Worm (Caenorhabditis elegans) whole organism, early embryonic: Measurements from ENCODE around the gene idpc-1.

ENCODE experiments used
- B0310.2 ChIP-seq: sonication (generic microtip); optimal IDR thresholded peaks from 2 replicates; lab custom pipeline; 2016; ENCODE audit warnings: mild to moderate bottlenecking, missing genetic modification characterization, missing compliant biosample characterization
- F13C5.2 ChIP-seq: sonication (generic microtip); optimal IDR thresholded peaks from 2 replicates; lab custom pipeline; 2017; ENCODE audit warnings: mild to moderate bottlenecking, missing genetic modification characterization, inconsistent platforms, missing compliant biosample characterization
- aly-1 ChIP-seq: sonication (generic microtip); optimal IDR thresholded peaks from 2 replicates; lab custom pipeline; 2016; ENCODE audit warnings: missing genetic modification characterization, missing compliant biosample characterization
- ama-1 ChIP-seq: fragments of 150-350 bp; optimal IDR thresholded peaks from 2 replicates; lab custom pipeline; 2014
- ceh-13 ChIP-seq: fragments of 200-800 bp; sonication (Bioruptor generic); optimal IDR thresholded peaks from 2 replicates; lab custom pipeline; 2018; ENCODE audit warnings: mild to moderate bottlenecking, missing genetic modification characterization, missing compliant biosample characterization
- ceh-36 ChIP-seq: sonication (generic microtip); optimal IDR thresholded peaks from 2 replicates; lab custom pipeline; 2016; ENCODE audit warnings: missing genetic modification characterization, inconsistent platforms, missing compliant biosample characterization
- ets-7 ChIP-seq: sonication (generic microtip); optimal IDR thresholded peaks from 2 replicates; lab custom pipeline; 2016; ENCODE audit warnings: missing genotype, missing genetic modification characterization, missing compliant biosample characterization
- flt-1 ChIP-seq: fragments of 200-800 bp; sonication (Bioruptor generic); IDR thresholded peaks from 2 replicates; pipeline ENCODE4 v1.3.6; 2022; ENCODE audit warnings: missing genetic modification characterization, missing compliant biosample characterization
- hmbx-1 ChIP-seq: sonication (generic microtip); optimal IDR thresholded peaks from 2 replicates; lab custom pipeline; 2016; ENCODE audit warnings: mild to moderate bottlenecking, missing genetic modification characterization, missing compliant biosample characterization
- hmg-4 ChIP-seq: fragments of 200-800 bp; sonication (Bioruptor generic); optimal IDR thresholded peaks from 2 replicates; lab custom pipeline; 2018; ENCODE audit warnings: mild to moderate bottlenecking, missing genetic modification characterization, missing compliant biosample characterization
- hnd-1 ChIP-seq: sonication (generic microtip); optimal IDR thresholded peaks from 2 replicates; lab custom pipeline; 2016; ENCODE audit warnings: missing genetic modification characterization, missing compliant biosample characterization
- pes-1 ChIP-seq: fragments of 200-800 bp; sonication (Bioruptor generic); IDR thresholded peaks from 2 replicates; pipeline ENCODE4 v1.3.6; 2022; ENCODE audit warnings: missing genetic modification reagents, missing genetic modification characterization, missing compliant biosample characterization
- scrt-1 ChIP-seq: fragments of 200-800 bp; sonication (Bioruptor generic); IDR thresholded peaks from 2 replicates; pipeline ENCODE4 v1.3.6; 2022; ENCODE audit warnings: missing genetic modification characterization, missing compliant biosample characterization
- sea-1 ChIP-seq: fragments of 200-800 bp; sonication (Bioruptor generic); conservative IDR thresholded peaks from 2 replicates; pipeline ENCODE4 v1.3.6; 2022; ENCODE audit warnings: missing genetic modification characterization, missing compliant biosample characterization
- tbx-11 ChIP-seq: fragments of 200-800 bp; sonication (Bioruptor generic); IDR thresholded peaks from 2 replicates; pipeline ENCODE4 v1.3.6; 2022; ENCODE audit warnings: missing genetic modification characterization, missing compliant biosample characterization
- tbx-37 ChIP-seq: fragments of 200-800 bp; sonication (Bioruptor generic); conservative IDR thresholded peaks from 2 replicates; pipeline ENCODE4 v1.3.6; 2022; ENCODE audit warnings: missing genetic modification reagents, missing genetic modification characterization, missing compliant biosample characterization
- tra-4 ChIP-seq: sonication (generic microtip); optimal IDR thresholded peaks from 2 replicates; lab custom pipeline; 2017; ENCODE audit warnings: missing genetic modification characterization, missing compliant biosample characterization

The idpc-1 gene

ce11 chrIII:11424815-11425214 is 2.2 kb upstream of the idpc-1 start:
- TF ChIP-seq ceh-36 (peak; percentile 89), scrt-1 (GFP tag; lab: Robert Waterston, UW) (no peak), flt-1 (GFP tag; lab: Robert Waterston, UW) (no peak)

DNA sequence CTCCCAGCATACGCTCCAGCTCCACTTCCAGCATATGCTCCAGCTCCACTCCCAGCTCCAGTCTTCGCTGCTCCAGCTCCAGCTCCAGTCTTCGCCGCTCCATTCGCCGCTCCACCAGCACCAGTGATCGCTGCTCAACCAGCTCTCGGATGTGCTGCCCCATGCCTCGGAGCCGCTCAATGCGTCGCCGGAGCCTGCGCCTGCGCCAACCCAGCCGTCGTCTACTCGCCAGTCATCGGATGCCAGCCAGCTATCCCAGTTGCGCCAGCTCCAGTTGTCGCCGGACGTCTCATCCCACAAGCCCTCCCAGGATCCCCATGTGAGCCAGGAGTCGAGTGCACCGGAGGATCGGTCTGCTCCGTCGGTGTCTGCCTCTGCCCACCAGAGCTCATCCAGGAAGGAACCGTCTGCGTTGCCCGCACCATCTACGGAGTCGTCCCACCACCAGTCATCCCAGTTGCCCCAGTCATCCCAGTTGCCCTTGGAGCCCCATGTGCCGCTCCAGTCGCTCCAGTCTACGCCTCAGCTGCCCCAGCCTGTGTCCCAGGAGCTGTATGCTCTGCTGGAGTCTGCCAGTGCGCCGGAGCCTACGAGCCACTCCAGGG is 644 bp downstream of the idpc-1 start:
- TF ChIP-seq aly-1: peak; percentile 38
- no peak for TF ChIP-seq ceh-13 (GFP tag; lab: Kevin White, UChicago)

ce11 chrIII:11434864-11435263 is 7.9 kb downstream of the idpc-1 start:
- peak; percentile 28; the same call in 1 of the 2 replicates for TF ChIP-seq pes-1 (GFP tag; lab: Robert Waterston, UW)

DNA sequence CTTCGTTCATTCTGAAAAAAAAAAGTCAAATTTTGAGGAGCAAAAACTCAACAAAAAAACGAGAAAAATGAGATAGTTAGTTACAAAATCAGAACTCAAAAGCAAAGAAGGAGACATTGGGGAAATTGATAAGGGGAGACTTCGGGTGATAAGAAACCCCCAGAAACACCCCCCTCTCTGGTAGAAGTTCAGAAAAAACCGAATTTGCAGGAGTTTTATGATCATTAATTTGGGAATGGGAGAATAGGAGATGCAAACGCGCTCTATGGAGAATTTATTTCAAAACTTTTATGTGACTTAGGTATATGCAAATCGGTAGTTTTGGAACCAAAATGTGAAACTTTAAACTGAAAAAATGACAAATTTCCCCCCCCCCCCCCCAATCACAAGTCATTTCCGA is 15.6 kb downstream of the idpc-1 start, which contains the start of gene sbp-1:
sbp-1 (minus strand) TSS at position 11 of the 400 bp plus-strand sequence.
- TF ChIP-seq aly-1 (no peak), flt-1 (GFP tag; lab: Robert Waterston, UW) (no peak), hmg-4 (GFP tag; lab: Kevin White, UChicago) (no peak), tbx-37 (GFP tag; lab: Robert Waterston, UW) (no peak), sea-1 (GFP tag; lab: Robert Waterston, UW) (no peak), hnd-1 (tag; lab: Kevin White, UChicago) (no peak), scrt-1 (GFP tag; lab: Robert Waterston, UW) (no peak), tbx-11 (no peak), ceh-13 (GFP tag; lab: Kevin White, UChicago) (no peak), tra-4 (no peak), B0310.2 (tag; lab: Kevin White, UChicago) (no peak), ama-1 (lab: Kevin White, UChicago) (no peak), ets-7 (no peak), hmbx-1 (no peak), F13C5.2 (tag; lab: Kevin White, UChicago) (no peak)

- TF ChIP-seq ceh-13 (GFP tag; lab: Kevin White, UChicago): no peak
- no peak for TF ChIP-seq B0310.2 (tag; lab: Kevin White, UChicago)
- no peak for TF ChIP-seq hmbx-1
- no peak for TF ChIP-seq flt-1 (GFP tag; lab: Robert Waterston, UW)
- TF ChIP-seq tbx-37 (GFP tag; lab: Robert Waterston, UW): no peak
- no peak for TF ChIP-seq ama-1 (lab: Kevin White, UChicago)
- no peak for TF ChIP-seq tbx-11
- TF ChIP-seq F13C5.2 (tag; lab: Kevin White, UChicago): no peak
- TF ChIP-seq pes-1 (GFP tag; lab: Robert Waterston, UW): no peak
Measured at ce11 chrIII:11443408-11443994, 16.5 kb downstream of the idpc-1 start.

- TF ChIP-seq hmg-4 (GFP tag; lab: Kevin White, UChicago) (no peak), tbx-37 (GFP tag; lab: Robert Waterston, UW) (no peak), F13C5.2 (tag; lab: Kevin White, UChicago) (no peak), ets-7 (no peak), sea-1 (GFP tag; lab: Robert Waterston, UW) (no peak), tbx-11 (no peak), flt-1 (GFP tag; lab: Robert Waterston, UW) (no peak), ama-1 (lab: Kevin White, UChicago) (no peak), tra-4 (no peak), aly-1 (no peak), B0310.2 (tag; lab: Kevin White, UChicago) (no peak), ceh-13 (GFP tag; lab: Kevin White, UChicago) (no peak), hmbx-1 (no peak), ceh-36 (no peak), hnd-1 (tag; lab: Kevin White, UChicago) (no peak), pes-1 (GFP tag; lab: Robert Waterston, UW) (no peak), scrt-1 (GFP tag; lab: Robert Waterston, UW) (no peak)
Measured at ce11 chrIII:11444796-11445386, 17.9 kb downstream of the idpc-1 start.

- TF ChIP-seq tbx-37 (GFP tag; lab: Robert Waterston, UW): no peak
- TF ChIP-seq F13C5.2 (tag; lab: Kevin White, UChicago): no peak
- TF ChIP-seq B0310.2 (tag; lab: Kevin White, UChicago): no peak
- TF ChIP-seq flt-1 (GFP tag; lab: Robert Waterston, UW): no peak
- no peak for TF ChIP-seq ets-7
Measured at ce11 chrIII:11446826-11447225, 19.8 kb downstream of the idpc-1 start.

- no peak for TF ChIP-seq B0310.2 (tag; lab: Kevin White, UChicago)
- TF ChIP-seq ceh-36: no peak
- no peak for TF ChIP-seq sea-1 (GFP tag; lab: Robert Waterston, UW)
- no peak for TF ChIP-seq ama-1 (lab: Kevin White, UChicago)
- no peak for TF ChIP-seq flt-1 (GFP tag; lab: Robert Waterston, UW)
- TF ChIP-seq tra-4: no peak
- no peak for TF ChIP-seq ceh-13 (GFP tag; lab: Kevin White, UChicago)
- TF ChIP-seq tbx-37 (GFP tag; lab: Robert Waterston, UW): no peak
- TF ChIP-seq hmg-4 (GFP tag; lab: Kevin White, UChicago): no peak
- no peak for TF ChIP-seq hmbx-1
- no peak for TF ChIP-seq pes-1 (GFP tag; lab: Robert Waterston, UW)
Measured at ce11 chrIII:11448330-11448729, 21.3 kb downstream of the idpc-1 start.
